Fruit fly (Drosophila melanogaster) whole organism, embryonic: ENCODE measurements around the gene Pep.

ENCODE experiments used
- CG11456 ChIP-seq: fragments of 200-800 bp; sonication (Bioruptor generic); IDR thresholded peaks from 3 replicates; pipeline ENCODE4 v1.3.6; 2022; ENCODE audit warnings: missing biosample characterization, missing genetic modification characterization
- CG15073 ChIP-seq: fragments of 200-800 bp; sonication (Bioruptor generic); optimal IDR thresholded peaks from 2 replicates; lab custom pipeline; 2016; ENCODE audit warnings: missing biosample characterization, missing genetic modification characterization

DNA sequence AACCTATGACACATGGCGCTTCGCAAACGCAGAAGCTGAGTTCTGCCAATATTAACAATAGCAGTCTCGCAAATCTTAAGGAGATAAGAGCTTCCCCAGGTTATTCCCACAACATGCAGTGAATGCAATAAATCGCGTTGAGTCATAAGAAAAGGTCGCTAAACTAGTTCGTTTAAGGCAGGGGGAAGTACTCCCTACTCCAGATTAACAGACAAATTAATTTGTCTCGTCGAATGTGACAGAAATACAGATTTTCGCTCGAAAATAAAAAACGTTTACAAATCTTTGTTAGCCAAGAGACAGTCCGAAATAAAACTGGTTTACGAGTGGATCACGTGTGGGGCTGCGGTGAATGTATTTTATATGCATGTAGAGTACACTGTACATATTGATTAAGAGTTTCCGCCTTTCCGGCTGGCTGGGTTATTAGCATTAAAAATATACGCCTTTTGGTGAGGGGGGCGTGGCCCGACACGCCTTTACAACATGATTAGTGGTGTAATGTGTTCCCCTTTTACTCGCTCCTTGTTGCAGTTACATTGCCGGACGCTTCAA is 19.2 kb downstream of the Pep start:
- TF ChIP-seq CG15073 (GFP tag; lab: Kevin White, UChicago) (no peak), CG11456 (GFP tag; lab: Robert Waterston, UW) (no peak)
